Fruit fly (Drosophila melanogaster): ENCODE data around the gene CG1486.

Gene CG1486

dm6 chrX:21322289-21322981, 1.4 kb upstream of the CG1486 start:
- TF ChIP-seq bab1 (GFP tag; optimal IDR thresholded peaks at IDR 0.05) (no peak), CG33017 (tag; optimal IDR thresholded peaks at IDR 0.05) (no peak), tj (GFP tag; optimal IDR thresholded peaks at IDR 0.05) (no peak), CG7101 (tag; optimal IDR thresholded peaks at IDR 0.05) (no peak), cic (GFP tag; optimal IDR thresholded peaks at IDR 0.05) (no peak), ovo (GFP tag; optimal IDR thresholded peaks at IDR 0.05) (no peak), Clk (GFP tag; optimal IDR thresholded peaks at IDR 0.05) (peak; percentile 30), Crg-1 (GFP tag; optimal IDR thresholded peaks at IDR 0.05) (no peak), CG5204 (GFP tag; optimal IDR thresholded peaks at IDR 0.05) (no peak), CG1620 (GFP tag; optimal IDR thresholded peaks at IDR 0.05) (no peak), kay (GFP tag; ENCODE audit: borderline replicate concordance) (no peak), cnc (optimal IDR thresholded peaks at IDR 0.05) (no peak), CG7045 (GFP tag; optimal IDR thresholded peaks at IDR 0.05) (peak; percentile 33), toe (GFP tag; optimal IDR thresholded peaks at IDR 0.05) (peak; percentile 48), CG14711 (tag; optimal IDR thresholded peaks at IDR 0.05) (peak; percentile 64), Hr96 (GFP tag; optimal IDR thresholded peaks at IDR 0.05) (no peak), CG12768 (GFP tag; optimal IDR thresholded peaks at IDR 0.05) (no peak), Mnt (GFP tag; optimal IDR thresholded peaks at IDR 0.05) (no peak), CG11617 (GFP tag; optimal IDR thresholded peaks at IDR 0.05) (no peak), pad (GFP tag; optimal IDR thresholded peaks at IDR 0.05) (peak; percentile 62)

DNA sequence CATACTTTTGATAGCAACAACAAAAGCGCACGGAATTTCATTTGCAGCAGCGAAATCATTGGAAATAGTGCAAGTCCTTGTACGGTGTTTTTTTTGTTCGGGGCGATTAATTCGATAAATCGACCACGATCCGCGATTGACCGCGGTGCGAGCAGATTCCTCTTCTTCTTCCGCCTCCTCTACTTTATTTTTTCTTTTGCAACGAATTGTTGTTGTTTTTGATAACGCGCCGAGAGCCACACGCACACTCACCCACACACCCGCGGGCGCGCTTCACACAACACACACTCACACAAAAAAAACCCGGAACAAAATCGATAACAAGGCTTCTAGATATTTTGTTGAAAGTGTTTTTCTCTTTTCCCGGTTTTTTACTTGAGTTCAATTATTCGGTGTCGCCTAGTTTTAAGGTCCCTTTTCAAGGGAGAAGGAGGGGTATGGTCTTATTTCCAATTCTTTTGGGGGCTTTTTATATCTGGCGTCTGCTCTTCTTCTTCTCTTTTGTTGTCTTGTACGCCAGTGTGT, 613 bp upstream of the CG1486 start:
- TF ChIP-seq CG33017 (tag; optimal IDR thresholded peaks at IDR 0.05) (no peak), Hr96 (GFP tag; optimal IDR thresholded peaks at IDR 0.05) (no peak), CG1620 (GFP tag; optimal IDR thresholded peaks at IDR 0.05) (no peak), kay (GFP tag; ENCODE audit: borderline replicate concordance) (no peak), Crg-1 (GFP tag; optimal IDR thresholded peaks at IDR 0.05) (no peak), tj (GFP tag; optimal IDR thresholded peaks at IDR 0.05) (no peak), ovo (GFP tag; optimal IDR thresholded peaks at IDR 0.05) (no peak), Clk (GFP tag; optimal IDR thresholded peaks at IDR 0.05) (no peak), pad (GFP tag; optimal IDR thresholded peaks at IDR 0.05) (no peak), CG7045 (GFP tag; optimal IDR thresholded peaks at IDR 0.05) (no peak), CG11617 (GFP tag; optimal IDR thresholded peaks at IDR 0.05) (no peak), CG12768 (GFP tag; optimal IDR thresholded peaks at IDR 0.05) (no peak), CG7101 (tag; optimal IDR thresholded peaks at IDR 0.05) (no peak), cnc (optimal IDR thresholded peaks at IDR 0.05) (no peak)

DNA sequence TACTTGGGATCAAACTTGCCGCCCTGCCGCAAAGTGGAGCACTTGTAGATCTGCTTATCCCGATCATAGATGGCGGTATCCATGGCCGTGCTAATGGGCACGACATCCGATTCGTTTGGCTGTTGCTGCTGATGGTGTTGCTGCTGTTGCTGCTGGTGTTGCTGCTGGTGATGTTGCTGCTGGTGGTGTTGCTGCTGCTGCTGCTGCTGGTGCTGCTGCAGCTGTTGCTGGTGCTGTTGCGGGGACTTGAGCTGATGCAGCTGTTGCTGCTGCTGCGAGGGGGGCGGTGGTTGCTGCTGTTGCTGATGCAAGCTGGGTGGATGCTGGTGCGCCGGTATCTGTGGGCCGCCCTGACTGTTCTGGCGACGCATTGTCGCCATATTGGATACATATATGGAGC, 9.3 kb downstream of the CG1486 start:
- TF ChIP-seq CG11617 (GFP tag; optimal IDR thresholded peaks at IDR 0.05) (no peak), cnc (optimal IDR thresholded peaks at IDR 0.05) (no peak), CG7045 (GFP tag; optimal IDR thresholded peaks at IDR 0.05) (no peak), ovo (GFP tag; optimal IDR thresholded peaks at IDR 0.05) (no peak), Hr96 (GFP tag; optimal IDR thresholded peaks at IDR 0.05) (no peak), CG33017 (tag; optimal IDR thresholded peaks at IDR 0.05) (no peak), CG12768 (GFP tag; optimal IDR thresholded peaks at IDR 0.05) (no peak), toe (GFP tag; optimal IDR thresholded peaks at IDR 0.05) (no peak), CG7101 (tag; optimal IDR thresholded peaks at IDR 0.05) (no peak), cic (GFP tag; optimal IDR thresholded peaks at IDR 0.05) (no peak), CG5204 (GFP tag; optimal IDR thresholded peaks at IDR 0.05) (no peak), Clk (GFP tag; optimal IDR thresholded peaks at IDR 0.05) (no peak), kay (GFP tag; ENCODE audit: borderline replicate concordance) (no peak), pad (GFP tag; optimal IDR thresholded peaks at IDR 0.05) (no peak), CG14711 (tag; optimal IDR thresholded peaks at IDR 0.05) (no peak), Mnt (GFP tag; optimal IDR thresholded peaks at IDR 0.05) (no peak), CG1620 (GFP tag; optimal IDR thresholded peaks at IDR 0.05) (no peak), tj (GFP tag; optimal IDR thresholded peaks at IDR 0.05) (no peak)

dm6 chrX:21334522-21335104, 10.8 kb downstream of the CG1486 start:
- TF ChIP-seq CG11617 (GFP tag; optimal IDR thresholded peaks at IDR 0.05) = no peak
- no peak for TF ChIP-seq CG14711 (tag; optimal IDR thresholded peaks at IDR 0.05)
- no peak for TF ChIP-seq Hr96 (GFP tag; optimal IDR thresholded peaks at IDR 0.05)
- no peak for TF ChIP-seq cic (GFP tag; optimal IDR thresholded peaks at IDR 0.05)
- no peak for TF ChIP-seq CG7045 (GFP tag; optimal IDR thresholded peaks at IDR 0.05)
- TF ChIP-seq pad (GFP tag; optimal IDR thresholded peaks at IDR 0.05) = no peak
- no peak for TF ChIP-seq toe (GFP tag; optimal IDR thresholded peaks at IDR 0.05)
- TF ChIP-seq bab1 (GFP tag; optimal IDR thresholded peaks at IDR 0.05) = no peak
- TF ChIP-seq CG7101 (tag; optimal IDR thresholded peaks at IDR 0.05) = no peak
- TF ChIP-seq CG1620 (GFP tag; optimal IDR thresholded peaks at IDR 0.05) = no peak
- no peak for TF ChIP-seq Mnt (GFP tag; optimal IDR thresholded peaks at IDR 0.05)

DNA sequence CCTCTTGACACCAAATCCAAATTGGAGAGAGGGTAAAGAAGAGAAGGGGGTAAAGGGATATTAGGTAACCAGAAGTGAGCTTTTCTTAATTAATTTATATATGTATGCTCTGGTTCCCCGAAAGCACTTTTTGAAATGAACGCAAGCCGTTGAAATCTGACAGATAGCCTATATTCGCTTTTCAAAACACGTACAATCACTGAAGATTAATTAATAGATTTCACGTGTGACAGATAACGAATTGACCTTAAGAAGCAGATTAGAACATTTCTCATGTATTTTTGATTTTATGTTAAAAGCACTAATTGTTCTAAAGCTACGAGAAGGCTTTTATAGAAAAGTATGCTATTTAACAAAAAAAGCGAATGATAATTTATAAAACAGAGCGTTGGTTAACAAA, 13.2 kb downstream of the CG1486 start:
- TF ChIP-seq bab1 (GFP tag; optimal IDR thresholded peaks at IDR 0.05) (no peak), CG11617 (GFP tag; optimal IDR thresholded peaks at IDR 0.05) (no peak), CG7101 (tag; optimal IDR thresholded peaks at IDR 0.05) (no peak), CG1620 (GFP tag; optimal IDR thresholded peaks at IDR 0.05) (no peak), toe (GFP tag; optimal IDR thresholded peaks at IDR 0.05) (no peak), Crg-1 (GFP tag; optimal IDR thresholded peaks at IDR 0.05) (no peak), tj (GFP tag; optimal IDR thresholded peaks at IDR 0.05) (no peak), cic (GFP tag; optimal IDR thresholded peaks at IDR 0.05) (no peak), cnc (optimal IDR thresholded peaks at IDR 0.05) (no peak)

DNA sequence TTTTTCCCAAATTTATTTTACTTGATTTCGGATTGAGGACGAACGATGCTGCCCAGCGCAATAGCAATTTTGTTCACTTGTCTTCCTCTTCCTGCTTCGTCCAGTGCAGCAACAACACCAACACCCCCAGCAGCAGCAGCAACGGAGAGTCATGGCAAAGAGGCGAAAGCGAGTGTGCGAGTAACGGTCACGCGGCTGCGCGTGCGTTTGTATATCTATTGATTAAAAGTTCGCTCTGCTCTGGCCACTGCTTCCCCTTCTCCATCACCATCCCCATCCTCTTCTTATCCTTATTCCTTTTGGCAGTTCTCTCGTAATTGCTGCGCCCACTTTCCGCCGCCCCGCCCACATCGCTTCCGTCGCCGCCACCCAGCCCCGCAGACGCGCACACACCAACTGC, 14.3 kb downstream of the CG1486 start:
- TF ChIP-seq tj (GFP tag; optimal IDR thresholded peaks at IDR 0.05) (no peak), ovo (GFP tag; optimal IDR thresholded peaks at IDR 0.05) (peak; percentile 18)

All from whole organism, adult.